Fruit fly (Drosophila melanogaster) whole organism: Measurements from ENCODE around the gene Mpi.
A peak's percentile ranks its signal among the peaks of the same experiment; 100 is the strongest.

Source experiments
- CG8478 ChIP-seq: fragments of >200 bp; optimal IDR thresholded peaks from 2 replicates; lab custom pipeline; 2018; ENCODE audit warnings: inconsistent platforms
- Dll ChIP-seq: fragments of >200 bp; optimal IDR thresholded peaks from 2 replicates; lab custom pipeline; 2017
- EcR ChIP-seq, 2 experiments: fragments of >200 bp; optimal IDR thresholded peaks; 2 replicates each; lab custom pipeline; 2017; ENCODE audit warnings: missing biosample characterization in 2 of 2, missing genetic modification characterization in 2 of 2, missing genetic modification reagents in 2 of 2
- pan ChIP-seq: fragments of >200 bp; optimal IDR thresholded peaks from 2 replicates; lab custom pipeline; 2017
- psq ChIP-seq: fragments of >200 bp; optimal IDR thresholded peaks from 2 replicates; lab custom pipeline; 2017

Mpi gene

DNA sequence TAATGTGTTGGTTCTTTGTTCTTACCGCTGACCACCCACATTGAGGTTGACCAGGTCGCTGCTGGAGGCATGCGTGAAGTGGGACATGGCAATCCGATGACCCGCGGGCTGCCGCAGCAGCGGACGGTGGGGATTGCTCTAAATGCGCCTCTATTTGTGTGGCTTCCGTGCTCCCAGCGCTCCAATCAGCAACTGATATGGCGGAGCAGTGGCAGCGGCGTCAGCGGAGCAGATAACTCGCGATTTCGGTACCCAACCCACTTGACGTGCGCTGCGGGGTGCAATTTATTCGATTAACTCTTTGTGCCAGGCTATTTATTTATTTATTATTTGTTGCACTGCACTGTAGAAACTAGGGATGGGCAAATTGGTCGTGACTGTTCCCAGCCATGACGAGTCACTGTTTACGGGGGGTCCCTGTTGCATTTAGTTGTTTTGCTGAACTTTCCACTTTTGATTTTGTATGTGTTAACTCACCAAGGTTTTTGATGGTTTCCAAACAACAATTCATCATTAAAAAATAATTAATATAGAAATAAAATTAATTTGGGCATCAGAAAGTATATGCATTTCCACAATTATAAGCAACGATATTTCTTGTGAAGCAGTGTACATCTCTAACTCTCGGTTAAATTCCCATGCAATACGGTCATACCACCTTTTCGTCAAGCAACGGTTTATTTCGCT is 41.4 kb downstream of the Mpi start, which contains the start of the genes CG9467 and CG8526:
Gene CG9467 (minus strand): TSS at position 383 of the 687 bp plus-strand sequence.
Gene CG8526 (plus strand): TSS at position 637 of the 687 bp plus-strand sequence.
- no peak for TF ChIP-seq psq (lab: Kevin White, UChicago)
- no peak for TF ChIP-seq Dll (lab: Kevin White, UChicago)

DNA sequence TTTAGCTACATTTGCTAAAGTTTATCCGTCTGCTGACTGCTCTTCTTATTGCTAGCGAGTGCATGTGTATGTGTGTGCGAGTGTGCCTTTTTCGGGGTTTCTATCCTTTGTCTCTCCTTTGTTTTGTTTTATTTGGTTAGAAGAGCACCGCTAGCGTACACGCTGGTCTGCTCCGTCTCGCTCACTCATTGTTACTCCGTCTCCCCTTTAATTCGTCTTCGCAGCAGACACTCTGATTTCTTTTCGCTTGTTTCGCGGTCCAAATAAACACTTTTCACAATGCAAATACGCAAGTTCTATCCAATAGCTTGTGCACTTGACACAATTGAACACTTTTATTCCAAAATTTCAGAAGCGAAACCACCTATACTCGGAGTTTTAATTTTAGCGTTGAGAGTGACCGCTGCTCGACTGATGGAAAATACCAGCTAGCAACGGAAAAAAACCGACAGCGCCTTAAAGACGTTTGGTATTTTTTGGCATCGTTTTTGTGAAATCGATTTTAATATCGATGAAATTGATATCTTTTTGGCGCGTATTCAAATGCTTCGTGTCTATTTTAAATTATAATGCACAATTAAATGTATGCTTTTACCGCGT is 49.6 kb downstream of the Mpi start, which contains the start of gene FBXO11:
Gene FBXO11 (minus strand): TSS at position 423 of the 600 bp plus-strand sequence.
- no peak for TF ChIP-seq pan (lab: Kevin White, UChicago)
- peak; percentile 85 for TF ChIP-seq CG8478 (lab: Kevin White, UChicago)
- peak; percentile 65 for TF ChIP-seq psq (lab: Kevin White, UChicago)
- no peak for TF ChIP-seq EcR (GFP tag; optimal IDR thresholded peaks at IDR 0.05; lab: Kevin White, UChicago)
